Fruit fly (Drosophila melanogaster) whole organism, wandering third instar larva: ENCODE data around the gene Clp.

Experiments used
- Abd-B ChIP-seq: fragments of >200 bp; optimal IDR thresholded peaks from 2 replicates; lab custom pipeline; 2017; ENCODE audit warnings: missing biosample characterization, missing genetic modification characterization
- CG32264 ChIP-seq: fragments of 200-800 bp; sonication (Bioruptor generic); optimal IDR thresholded peaks from 2 replicates; lab custom pipeline; 2016; ENCODE audit warnings: missing biosample characterization, missing genetic modification characterization
- CG9705 ChIP-seq: fragments of 200-800 bp; sonication (Bioruptor generic); optimal IDR thresholded peaks from 2 replicates; lab custom pipeline; 2018; ENCODE audit warnings: missing biosample characterization, mild to moderate bottlenecking, missing genetic modification characterization
- CrebA ChIP-seq: fragments of 200-800 bp; sonication (Bioruptor generic); optimal IDR thresholded peaks from 2 replicates; lab custom pipeline; 2016; ENCODE audit warnings: missing biosample characterization, mild to moderate bottlenecking, missing genetic modification characterization, borderline replicate concordance
- Dfd ChIP-seq: fragments of >200 bp; optimal IDR thresholded peaks from 2 replicates; lab custom pipeline; 2017; ENCODE audit warnings: missing biosample characterization, missing genetic modification characterization
- Dif ChIP-seq: fragments of 200-275, 200-300 bp; sonication (Bioruptor generic); optimal IDR thresholded peaks from 2 replicates; lab custom pipeline; 2018; ENCODE audit warnings: missing biosample characterization, missing genetic modification characterization; ENCODE audit not compliant: partially characterized antibody
- GATAd ChIP-seq: sonication (Bioruptor generic); optimal IDR thresholded peaks from 2 replicates; lab custom pipeline; 2016; ENCODE audit warnings: missing biosample characterization, missing genetic modification characterization
- HLH106 ChIP-seq: fragments of 200-800 bp; optimal IDR thresholded peaks from 3 replicates; lab custom pipeline; 2019; ENCODE audit warnings: missing biosample characterization, mild to moderate bottlenecking, missing genetic modification characterization, moderate library complexity
- Hnf4 ChIP-seq: fragments of 200-800 bp; sonication (Bioruptor generic); optimal IDR thresholded peaks from 2 replicates; lab custom pipeline; 2016; ENCODE audit warnings: missing biosample characterization, mild to moderate bottlenecking, missing genetic modification characterization
- Hr78 ChIP-seq: fragments of >200 bp; optimal IDR thresholded peaks from 2 replicates; lab custom pipeline; 2017; ENCODE audit warnings: missing biosample characterization, missing genetic modification characterization
- Hr83 ChIP-seq: fragments of 200-300 bp; sonication (Bioruptor generic); optimal IDR thresholded peaks from 2 replicates; lab custom pipeline; 2016; ENCODE audit warnings: missing biosample characterization, mild to moderate bottlenecking, missing genetic modification characterization, moderate library complexity; ENCODE audit not compliant: poor library complexity, severe bottlenecking
- Jra ChIP-seq: sonication (Bioruptor generic); optimal IDR thresholded peaks from 2 replicates; lab custom pipeline; 2016; ENCODE audit warnings: missing biosample characterization, missing genetic modification characterization
- Mio ChIP-seq: sonication (Bioruptor generic); optimal IDR thresholded peaks from 2 replicates; lab custom pipeline; 2016; ENCODE audit warnings: missing biosample characterization, missing genetic modification characterization
- Myc ChIP-seq: fragments of >200 bp; optimal IDR thresholded peaks from 2 replicates; lab custom pipeline; 2017
- N ChIP-seq: fragments of >200 bp; optimal IDR thresholded peaks from 2 replicates; lab custom pipeline; 2018; ENCODE audit warnings: missing biosample characterization, missing external identifiers, missing genetic modification characterization
- OdsH ChIP-seq: fragments of 200-800 bp; sonication (Bioruptor generic); optimal IDR thresholded peaks from 2 replicates; lab custom pipeline; 2016; ENCODE audit warnings: missing biosample characterization, mild to moderate bottlenecking, missing genetic modification characterization
- Rel ChIP-seq, 2 experiments: fragments of 200-800 bp; sonication (Bioruptor generic) in 1 of 2; optimal IDR thresholded peaks; 2 replicates in 1 of 2; 3 replicates in 1 of 2; lab custom pipeline; 2016 to 2019; ENCODE audit warnings: mild to moderate bottlenecking in 2 of 2, missing biosample characterization in 2 of 2, missing genetic modification characterization in 2 of 2, moderate library complexity in 1 of 2
- Sp1 ChIP-seq: fragments of 200-800 bp; sonication (Bioruptor generic); optimal IDR thresholded peaks from 3 replicates; lab custom pipeline; 2019; ENCODE audit warnings: missing biosample characterization, mild to moderate bottlenecking, missing genetic modification characterization, moderate library complexity
- Vsx2 ChIP-seq: fragments of 200-300, 225-300 bp; sonication (Bioruptor generic); optimal IDR thresholded peaks from 2 replicates; lab custom pipeline; 2018; ENCODE audit warnings: missing biosample characterization, missing genetic modification characterization; ENCODE audit not compliant: partially characterized antibody
- br ChIP-seq: fragments of 200-800 bp; sonication (Bioruptor generic); optimal IDR thresholded peaks from 2 replicates; lab custom pipeline; 2016; ENCODE audit warnings: missing biosample characterization, missing genetic modification characterization
- brk ChIP-seq: fragments of 200-800 bp; sonication (Bioruptor generic); optimal IDR thresholded peaks from 2 replicates; lab custom pipeline; 2016; ENCODE audit warnings: missing biosample characterization, mild to moderate bottlenecking, missing genetic modification characterization
- dl ChIP-seq, 2 experiments: fragments of 175-275, 200-275 bp in 1 of 2; fragments of 200-275 bp in 1 of 2; sonication (Bioruptor generic); optimal IDR thresholded peaks; lab custom pipeline; 2018; ENCODE audit warnings: mild to moderate bottlenecking in 2 of 2, missing biosample characterization in 2 of 2, missing genetic modification characterization in 2 of 2, moderate library complexity in 2 of 2; ENCODE audit not compliant: partially characterized antibody in 2 of 2, insufficient read depth in 1 of 2
- dmrt93B ChIP-seq: fragments of 200-800 bp; sonication (Bioruptor generic); optimal IDR thresholded peaks from 2 replicates; lab custom pipeline; 2018; ENCODE audit warnings: missing biosample characterization, mild to moderate bottlenecking, missing genetic modification characterization
- dsf ChIP-seq: sonication (Bioruptor generic); optimal IDR thresholded peaks from 2 replicates; lab custom pipeline; 2016; ENCODE audit warnings: missing biosample characterization, missing genetic modification characterization, borderline replicate concordance
- ey ChIP-seq: fragments of 200-800 bp; sonication (Bioruptor generic); optimal IDR thresholded peaks from 2 replicates; lab custom pipeline; 2016; ENCODE audit warnings: missing biosample characterization, missing genetic modification characterization
- foxo ChIP-seq, 2 experiments: fragments of 200-800 bp; sonication (Bioruptor generic); optimal IDR thresholded peaks; 2 replicates in 1 of 2; 3 replicates in 1 of 2; lab custom pipeline; 2016 to 2017; ENCODE audit warnings: missing biosample characterization in 2 of 2, missing genetic modification characterization in 2 of 2
- fru ChIP-seq: fragments of 200-800 bp; sonication (Bioruptor generic); optimal IDR thresholded peaks from 3 replicates; lab custom pipeline; 2016; ENCODE audit warnings: missing biosample characterization, mild to moderate bottlenecking, missing genetic modification characterization
- h ChIP-seq: fragments of 200-800 bp; sonication (Bioruptor generic); optimal IDR thresholded peaks from 3 replicates; lab custom pipeline; 2016; ENCODE audit warnings: missing biosample characterization, mild to moderate bottlenecking, missing genetic modification characterization
- jim ChIP-seq: fragments of 175-275, 200-325 bp; sonication (Bioruptor generic); optimal IDR thresholded peaks from 2 replicates; lab custom pipeline; 2016; ENCODE audit warnings: missing biosample characterization, mild to moderate bottlenecking, missing genetic modification characterization
- lola ChIP-seq: fragments of >200 bp; optimal IDR thresholded peaks from 2 replicates; lab custom pipeline; 2017; ENCODE audit warnings: missing biosample characterization, missing genetic modification characterization
- pan ChIP-seq: fragments of >200 bp; optimal IDR thresholded peaks from 2 replicates; lab custom pipeline; 2017
- psq ChIP-seq: fragments of 200-800 bp; sonication (Bioruptor generic); optimal IDR thresholded peaks from 3 replicates; lab custom pipeline; 2017; ENCODE audit warnings: missing biosample characterization, mild to moderate bottlenecking, missing genetic modification characterization, moderate library complexity
- rgr ChIP-seq: fragments of 200-800 bp; sonication (Bioruptor generic); optimal IDR thresholded peaks from 3 replicates; lab custom pipeline; 2016; ENCODE audit warnings: missing biosample characterization, mild to moderate bottlenecking, missing genetic modification characterization
- sage ChIP-seq: fragments of 200-800 bp; sonication (Bioruptor generic); optimal IDR thresholded peaks from 2 replicates; lab custom pipeline; 2016; ENCODE audit warnings: missing biosample characterization, mild to moderate bottlenecking, missing genetic modification characterization
- sv ChIP-seq: fragments of 200-800 bp; sonication (Bioruptor generic); optimal IDR thresholded peaks from 3 replicates; lab custom pipeline; 2016; ENCODE audit warnings: missing biosample characterization, missing genetic modification characterization
- tai ChIP-seq: sonication (Bioruptor generic); optimal IDR thresholded peaks from 2 replicates; lab custom pipeline; 2016; ENCODE audit warnings: missing biosample characterization, missing genetic modification characterization
- usp ChIP-seq: fragments of >200 bp; optimal IDR thresholded peaks from 2 replicates; lab custom pipeline; 2017; ENCODE audit warnings: missing biosample characterization, missing genetic modification characterization
- woc ChIP-seq: sonication (Bioruptor generic); optimal IDR thresholded peaks from 2 replicates; lab custom pipeline; 2016; ENCODE audit warnings: missing biosample characterization, mild to moderate bottlenecking, missing genetic modification characterization

Gene Clp

DNA sequence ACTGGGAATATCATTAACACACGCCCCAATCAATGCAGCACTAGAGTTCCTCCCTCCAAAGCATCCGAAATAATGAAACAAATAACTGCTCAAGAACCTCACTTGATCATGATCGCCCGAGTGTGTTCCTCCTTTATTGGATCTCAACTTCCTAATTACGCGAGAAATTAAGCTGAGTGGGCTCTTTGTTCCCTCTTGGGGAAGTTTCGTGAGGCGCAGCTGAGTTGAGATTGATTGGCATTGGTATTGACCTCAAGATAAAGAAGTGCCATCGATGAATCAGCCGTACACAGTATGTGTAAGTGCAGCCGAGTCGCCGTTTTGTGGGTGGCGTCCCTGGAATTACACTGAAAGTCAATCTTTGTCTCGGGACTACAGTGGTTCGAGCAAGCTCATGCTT is 23.1 kb downstream of the Clp start:
- TF ChIP-seq dmrt93B, result no peak
- no peak for TF ChIP-seq sage (GFP tag; lab: Kevin White, UChicago)
- no peak for TF ChIP-seq Rel (GFP tag; optimal IDR thresholded peaks at IDR 0.05; lab: Kevin White, UChicago)
- TF ChIP-seq Rel (tag; optimal IDR thresholded peaks at IDR 0.05; lab: Kevin White, UChicago), result peak; percentile 64
- TF ChIP-seq GATAd (GFP tag; lab: Kevin White, UChicago), result no peak
- TF ChIP-seq tai (GFP tag; lab: Kevin White, UChicago), result no peak
- no peak for TF ChIP-seq jim (GFP tag; lab: Kevin White, UChicago)

DNA sequence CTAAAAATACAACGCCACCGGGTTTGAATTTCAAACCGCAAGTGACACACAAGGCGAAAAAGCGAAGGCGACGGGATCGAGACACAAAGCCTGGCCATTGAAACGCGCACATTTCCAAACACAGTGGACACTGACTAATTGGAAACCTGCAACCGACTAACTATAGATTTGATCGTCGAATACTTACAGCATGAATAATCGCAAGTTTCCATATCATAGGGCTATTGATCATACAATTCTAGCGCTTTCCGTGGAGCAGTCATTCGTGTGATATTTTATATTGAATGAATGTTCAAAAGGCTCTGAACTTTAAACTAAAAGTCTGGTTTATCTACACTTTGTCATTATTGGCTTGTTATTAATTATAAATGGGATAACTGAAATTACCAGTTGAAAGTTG is 23.5 kb downstream of the Clp start:
- TF ChIP-seq Dfd, result no peak
- no peak for TF ChIP-seq sage (GFP tag; lab: Kevin White, UChicago)
- TF ChIP-seq Jra (GFP tag; lab: Kevin White, UChicago), result no peak
- TF ChIP-seq h, result no peak
- no peak for TF ChIP-seq brk (GFP tag; lab: Kevin White, UChicago)
- TF ChIP-seq Vsx2 (GFP tag; lab: Kevin White, UChicago), result no peak
- no peak for TF ChIP-seq pan
- TF ChIP-seq CG9705 (GFP tag; lab: Kevin White, UChicago), result no peak
- TF ChIP-seq Hr83, result no peak
- TF ChIP-seq HLH106 (tag; lab: Kevin White, UChicago), result peak; percentile 13
- TF ChIP-seq rgr (GFP tag; lab: Kevin White, UChicago), result no peak
- no peak for TF ChIP-seq Sp1
- TF ChIP-seq tai (GFP tag; lab: Kevin White, UChicago), result no peak
- TF ChIP-seq dsf, result no peak
- no peak for TF ChIP-seq Myc
- TF ChIP-seq woc, result no peak
- TF ChIP-seq N, result no peak
- no peak for TF ChIP-seq psq (GFP tag; lab: Kevin White, UChicago)
- TF ChIP-seq Hr78 (GFP tag; lab: Kevin White, UChicago), result no peak
- no peak for TF ChIP-seq Mio (GFP tag; lab: Kevin White, UChicago)
- no peak for TF ChIP-seq sv
- no peak for TF ChIP-seq Rel (GFP tag; optimal IDR thresholded peaks at IDR 0.05; lab: Kevin White, UChicago)
- TF ChIP-seq Rel (tag; optimal IDR thresholded peaks at IDR 0.05; lab: Kevin White, UChicago), result no peak
- TF ChIP-seq jim (GFP tag; lab: Kevin White, UChicago), result no peak
- TF ChIP-seq CrebA, result no peak
- no peak for TF ChIP-seq Dif (GFP tag; lab: Kevin White, UChicago)
- peak; percentile 4 for TF ChIP-seq ey (GFP tag; lab: Kevin White, UChicago)
- TF ChIP-seq usp (GFP tag; lab: Kevin White, UChicago), result no peak
- no peak for TF ChIP-seq dmrt93B
- no peak for TF ChIP-seq foxo (GFP tag; optimal IDR thresholded peaks at IDR 0.05; lab: Kevin White, UChicago)
- TF ChIP-seq fru (GFP tag; lab: Kevin White, UChicago), result peak; percentile 9
- TF ChIP-seq br (GFP tag; lab: Kevin White, UChicago), result peak; percentile 7
- no peak for TF ChIP-seq CG32264
- TF ChIP-seq dl (GFP tag; optimal IDR thresholded peaks at IDR 0.05; lab: Kevin White, UChicago; ENCODE audit: insufficient read depth in 1 of 2, partially characterized antibody in 2 of 2), result no peak
- TF ChIP-seq OdsH (GFP tag; lab: Kevin White, UChicago), result peak; percentile 1
- TF ChIP-seq Abd-B, result no peak
- no peak for TF ChIP-seq Hnf4
- no peak for TF ChIP-seq lola (GFP tag; lab: Kevin White, UChicago)
- TF ChIP-seq GATAd (GFP tag; lab: Kevin White, UChicago), result no peak
